Fruit fly (Drosophila melanogaster) whole organism, wandering third instar larva: ENCODE results near the gene CG17192.

Experiments used
- Abd-B ChIP-seq: fragments of >200 bp; optimal IDR thresholded peaks from 2 replicates; lab custom pipeline; 2017; ENCODE audit warnings: missing biosample characterization, missing genetic modification characterization
- CG32264 ChIP-seq: fragments of 200-800 bp; sonication (Bioruptor generic); optimal IDR thresholded peaks from 2 replicates; lab custom pipeline; 2016; ENCODE audit warnings: missing biosample characterization, missing genetic modification characterization
- CG9705 ChIP-seq: fragments of 200-800 bp; sonication (Bioruptor generic); optimal IDR thresholded peaks from 2 replicates; lab custom pipeline; 2018; ENCODE audit warnings: missing biosample characterization, mild to moderate bottlenecking, missing genetic modification characterization
- CrebA ChIP-seq: fragments of 200-800 bp; sonication (Bioruptor generic); optimal IDR thresholded peaks from 2 replicates; lab custom pipeline; 2016; ENCODE audit warnings: missing biosample characterization, mild to moderate bottlenecking, missing genetic modification characterization, borderline replicate concordance
- Dfd ChIP-seq: fragments of >200 bp; optimal IDR thresholded peaks from 2 replicates; lab custom pipeline; 2017; ENCODE audit warnings: missing biosample characterization, missing genetic modification characterization
- Dif ChIP-seq: fragments of 200-275, 200-300 bp; sonication (Bioruptor generic); optimal IDR thresholded peaks from 2 replicates; lab custom pipeline; 2018; ENCODE audit warnings: missing biosample characterization, missing genetic modification characterization; ENCODE audit not compliant: partially characterized antibody
- GATAd ChIP-seq: sonication (Bioruptor generic); optimal IDR thresholded peaks from 2 replicates; lab custom pipeline; 2016; ENCODE audit warnings: missing biosample characterization, missing genetic modification characterization
- Hnf4 ChIP-seq: fragments of 200-800 bp; sonication (Bioruptor generic); optimal IDR thresholded peaks from 2 replicates; lab custom pipeline; 2016; ENCODE audit warnings: missing biosample characterization, mild to moderate bottlenecking, missing genetic modification characterization
- Hr78 ChIP-seq: fragments of >200 bp; optimal IDR thresholded peaks from 2 replicates; lab custom pipeline; 2017; ENCODE audit warnings: missing biosample characterization, missing genetic modification characterization
- Hr83 ChIP-seq: fragments of 200-300 bp; sonication (Bioruptor generic); optimal IDR thresholded peaks from 2 replicates; lab custom pipeline; 2016; ENCODE audit warnings: missing biosample characterization, mild to moderate bottlenecking, missing genetic modification characterization, moderate library complexity; ENCODE audit not compliant: poor library complexity, severe bottlenecking
- Jra ChIP-seq: sonication (Bioruptor generic); optimal IDR thresholded peaks from 2 replicates; lab custom pipeline; 2016; ENCODE audit warnings: missing biosample characterization, missing genetic modification characterization
- Mio ChIP-seq: sonication (Bioruptor generic); optimal IDR thresholded peaks from 2 replicates; lab custom pipeline; 2016; ENCODE audit warnings: missing biosample characterization, missing genetic modification characterization
- Myc ChIP-seq: fragments of >200 bp; optimal IDR thresholded peaks from 2 replicates; lab custom pipeline; 2017
- N ChIP-seq: fragments of >200 bp; optimal IDR thresholded peaks from 2 replicates; lab custom pipeline; 2018; ENCODE audit warnings: missing biosample characterization, missing external identifiers, missing genetic modification characterization
- Rel ChIP-seq, 2 experiments: fragments of 200-800 bp; sonication (Bioruptor generic) in 1 of 2; optimal IDR thresholded peaks; 2 replicates in 1 of 2; 3 replicates in 1 of 2; lab custom pipeline; 2016 to 2019; ENCODE audit warnings: mild to moderate bottlenecking in 2 of 2, missing biosample characterization in 2 of 2, missing genetic modification characterization in 2 of 2, moderate library complexity in 1 of 2
- Sp1 ChIP-seq: fragments of 200-800 bp; sonication (Bioruptor generic); optimal IDR thresholded peaks from 3 replicates; lab custom pipeline; 2019; ENCODE audit warnings: missing biosample characterization, mild to moderate bottlenecking, missing genetic modification characterization, moderate library complexity
- Vsx2 ChIP-seq: fragments of 200-300, 225-300 bp; sonication (Bioruptor generic); optimal IDR thresholded peaks from 2 replicates; lab custom pipeline; 2018; ENCODE audit warnings: missing biosample characterization, missing genetic modification characterization; ENCODE audit not compliant: partially characterized antibody
- br ChIP-seq: fragments of 200-800 bp; sonication (Bioruptor generic); optimal IDR thresholded peaks from 2 replicates; lab custom pipeline; 2016; ENCODE audit warnings: missing biosample characterization, missing genetic modification characterization
- brk ChIP-seq: fragments of 200-800 bp; sonication (Bioruptor generic); optimal IDR thresholded peaks from 2 replicates; lab custom pipeline; 2016; ENCODE audit warnings: missing biosample characterization, mild to moderate bottlenecking, missing genetic modification characterization
- dsf ChIP-seq: sonication (Bioruptor generic); optimal IDR thresholded peaks from 2 replicates; lab custom pipeline; 2016; ENCODE audit warnings: missing biosample characterization, missing genetic modification characterization, borderline replicate concordance
- ey ChIP-seq: fragments of 200-800 bp; sonication (Bioruptor generic); optimal IDR thresholded peaks from 2 replicates; lab custom pipeline; 2016; ENCODE audit warnings: missing biosample characterization, missing genetic modification characterization
- fru ChIP-seq: fragments of 200-800 bp; sonication (Bioruptor generic); optimal IDR thresholded peaks from 3 replicates; lab custom pipeline; 2016; ENCODE audit warnings: missing biosample characterization, mild to moderate bottlenecking, missing genetic modification characterization
- h ChIP-seq: fragments of 200-800 bp; sonication (Bioruptor generic); optimal IDR thresholded peaks from 3 replicates; lab custom pipeline; 2016; ENCODE audit warnings: missing biosample characterization, mild to moderate bottlenecking, missing genetic modification characterization
- jim ChIP-seq: fragments of 175-275, 200-325 bp; sonication (Bioruptor generic); optimal IDR thresholded peaks from 2 replicates; lab custom pipeline; 2016; ENCODE audit warnings: missing biosample characterization, mild to moderate bottlenecking, missing genetic modification characterization
- lola ChIP-seq: fragments of >200 bp; optimal IDR thresholded peaks from 2 replicates; lab custom pipeline; 2017; ENCODE audit warnings: missing biosample characterization, missing genetic modification characterization
- pan ChIP-seq: fragments of >200 bp; optimal IDR thresholded peaks from 2 replicates; lab custom pipeline; 2017
- rgr ChIP-seq: fragments of 200-800 bp; sonication (Bioruptor generic); optimal IDR thresholded peaks from 3 replicates; lab custom pipeline; 2016; ENCODE audit warnings: missing biosample characterization, mild to moderate bottlenecking, missing genetic modification characterization
- sage ChIP-seq: fragments of 200-800 bp; sonication (Bioruptor generic); optimal IDR thresholded peaks from 2 replicates; lab custom pipeline; 2016; ENCODE audit warnings: missing biosample characterization, mild to moderate bottlenecking, missing genetic modification characterization
- sv ChIP-seq: fragments of 200-800 bp; sonication (Bioruptor generic); optimal IDR thresholded peaks from 3 replicates; lab custom pipeline; 2016; ENCODE audit warnings: missing biosample characterization, missing genetic modification characterization
- tai ChIP-seq: sonication (Bioruptor generic); optimal IDR thresholded peaks from 2 replicates; lab custom pipeline; 2016; ENCODE audit warnings: missing biosample characterization, missing genetic modification characterization

CG17192 gene

dm6 chr3R:27018187-27018586 is at the start of gene CG17192:
CG17192 (minus strand) TSS chr3R:27018287.
- TF ChIP-seq lola (GFP tag; lab: Kevin White, UChicago) = no peak
- no peak for TF ChIP-seq Rel (GFP tag; optimal IDR thresholded peaks at IDR 0.05; lab: Kevin White, UChicago)
- TF ChIP-seq Rel (tag; optimal IDR thresholded peaks at IDR 0.05; lab: Kevin White, UChicago) = no peak
- TF ChIP-seq Dfd (GFP tag; lab: Kevin White, UChicago) = no peak
- no peak for TF ChIP-seq sage (GFP tag; lab: Kevin White, UChicago)
- TF ChIP-seq Mio (GFP tag; lab: Kevin White, UChicago) = no peak
- no peak for TF ChIP-seq brk (GFP tag; lab: Kevin White, UChicago)

- TF ChIP-seq Vsx2 (GFP tag; lab: Kevin White, UChicago) (no peak), br (GFP tag; lab: Kevin White, UChicago) (no peak), GATAd (GFP tag; lab: Kevin White, UChicago) (no peak), CG32264 (no peak), Rel (GFP tag; optimal IDR thresholded peaks at IDR 0.05; lab: Kevin White, UChicago) (no peak), Rel (tag; optimal IDR thresholded peaks at IDR 0.05; lab: Kevin White, UChicago) (no peak), pan (lab: Kevin White, UChicago) (no peak), Abd-B (GFP tag; lab: Kevin White, UChicago) (no peak), tai (GFP tag; lab: Kevin White, UChicago) (no peak), dsf (GFP tag; lab: Kevin White, UChicago) (no peak), N (GFP tag; lab: Kevin White, UChicago) (no peak)
- TF ChIP-seq, all 38 proteins: peak for 0
Observed at dm6 chr3R:27067362-27067761, 49.3 kb upstream of the CG17192 start.

- no peak for TF ChIP-seq pan (lab: Kevin White, UChicago)
- no peak for TF ChIP-seq Myc (lab: Kevin White, UChicago)
- TF ChIP-seq Mio (GFP tag; lab: Kevin White, UChicago) = no peak
- TF ChIP-seq CG32264 = no peak
- no peak for TF ChIP-seq tai (GFP tag; lab: Kevin White, UChicago)
- TF ChIP-seq br (GFP tag; lab: Kevin White, UChicago) = no peak
- TF ChIP-seq sage (GFP tag; lab: Kevin White, UChicago) = no peak
- TF ChIP-seq fru (GFP tag; lab: Kevin White, UChicago) = no peak
- no peak for TF ChIP-seq jim (GFP tag; lab: Kevin White, UChicago)
- no peak for TF ChIP-seq Hr83
- TF ChIP-seq ey (GFP tag; lab: Kevin White, UChicago) = no peak
- no peak for TF ChIP-seq Rel (GFP tag; optimal IDR thresholded peaks at IDR 0.05; lab: Kevin White, UChicago)
- no peak for TF ChIP-seq Rel (tag; optimal IDR thresholded peaks at IDR 0.05; lab: Kevin White, UChicago)
- no peak for TF ChIP-seq Dfd (GFP tag; lab: Kevin White, UChicago)
- TF ChIP-seq rgr (GFP tag; lab: Kevin White, UChicago) = no peak
- TF ChIP-seq Hnf4 (GFP tag; lab: Kevin White, UChicago) = no peak
- no peak for TF ChIP-seq Abd-B (GFP tag; lab: Kevin White, UChicago)
- no peak for TF ChIP-seq Hr78 (GFP tag; lab: Kevin White, UChicago)
- no peak for TF ChIP-seq CG9705 (GFP tag; lab: Kevin White, UChicago)
- TF ChIP-seq brk (GFP tag; lab: Kevin White, UChicago) = no peak
Observed at dm6 chr3R:27065136-27065535, 47.0 kb upstream of the CG17192 start, which contains the start of gene CG43935. CG43935 (plus strand) TSS chr3R:27065436.

- no peak for TF ChIP-seq tai (GFP tag; lab: Kevin White, UChicago)
- TF ChIP-seq, all 38 proteins: peak for 0
Observed at dm6 chr3R:27064099-27064498, 46.0 kb upstream of the CG17192 start, which contains the start of gene Nep5. Nep5 (minus strand) TSS chr3R:27064199.

dm6 chr3R:27061916-27062315 is 43.8 kb upstream of the CG17192 start, which contains the start of gene CG34292:
CG34292 (plus strand) TSS chr3R:27062216.
- no peak for TF ChIP-seq br (GFP tag; lab: Kevin White, UChicago)
- no peak for TF ChIP-seq Jra (GFP tag; lab: Kevin White, UChicago)
- no peak for TF ChIP-seq Sp1 (GFP tag; lab: Kevin White, UChicago)
- TF ChIP-seq Hr78 (GFP tag; lab: Kevin White, UChicago) = no peak
- no peak for TF ChIP-seq CrebA (GFP tag; lab: Kevin White, UChicago)
- no peak for TF ChIP-seq jim (GFP tag; lab: Kevin White, UChicago)
- no peak for TF ChIP-seq brk (GFP tag; lab: Kevin White, UChicago)
- no peak for TF ChIP-seq h (GFP tag; lab: Kevin White, UChicago)
- TF ChIP-seq sv (GFP tag; lab: Kevin White, UChicago) = no peak
- no peak for TF ChIP-seq Dif
